Worm (Caenorhabditis elegans) whole organism, late embryonic: ENCODE results near the gene srtx-1.

Source experiments
- ama-1 ChIP-seq: fragments of 150-350 bp; optimal IDR thresholded peaks from 2 replicates; lab custom pipeline; 2014
- eyg-1 ChIP-seq: sonication (generic microtip); optimal IDR thresholded peaks from 2 replicates; lab custom pipeline; 2016; ENCODE audit warnings: missing genotype, missing genetic modification characterization, missing compliant biosample characterization

ce11 chrIV:7386835-7387551 is 34.0 kb upstream of the srtx-1 start:
- no peak for TF ChIP-seq ama-1
- no peak for TF ChIP-seq eyg-1 (tag; lab: Kevin White, UChicago)
